Worm (Caenorhabditis elegans) whole organism, L3 larva: ENCODE data around the gene R02D5.3.

Experiments used
- R02D3.7 ChIP-seq: fragments of 150-350 bp; optimal IDR thresholded peaks from 2 replicates; lab custom pipeline; 2014; ENCODE audit warnings: missing biosample characterization, missing genetic modification characterization
- ZK546.5 ChIP-seq: sonication (generic microtip); optimal IDR thresholded peaks from 2 replicates; lab custom pipeline; 2017; ENCODE audit warnings: missing biosample characterization, missing genetic modification characterization
- ama-1 ChIP-seq: fragments of 150-350 bp; optimal IDR thresholded peaks from 2 replicates; lab custom pipeline; 2018
- ceh-82 ChIP-seq: fragments of 150-350 bp; optimal IDR thresholded peaks from 2 replicates; lab custom pipeline; 2014; ENCODE audit warnings: missing biosample characterization, missing genetic modification characterization
- daf-12 ChIP-seq: fragments of 150-350 bp; optimal IDR thresholded peaks from 2 replicates; lab custom pipeline; 2014; ENCODE audit warnings: missing biosample characterization, missing genetic modification reagents, missing genetic modification characterization
- elt-1 ChIP-seq: fragments of 150-350 bp; optimal IDR thresholded peaks from 2 replicates; lab custom pipeline; 2014; ENCODE audit warnings: missing biosample characterization, missing genetic modification characterization
- elt-2 ChIP-seq: sonication (generic microtip); optimal IDR thresholded peaks from 2 replicates; lab custom pipeline; 2016; ENCODE audit warnings: missing genetic modification reagents, mild to moderate bottlenecking, missing genetic modification characterization, missing compliant biosample characterization
- elt-3 ChIP-seq, 3 experiments: fragments of 150-350 bp in 1 of 3; sonication (generic microtip) in 2 of 3; optimal IDR thresholded peaks; 2 replicates in 2 of 3; 4 replicates in 1 of 3; lab custom pipeline; 2014 to 2017; ENCODE audit warnings: missing biosample characterization in 3 of 3, missing genetic modification characterization in 3 of 3
- eor-1 ChIP-seq, 2 experiments: fragments of 150-350 bp; optimal IDR thresholded peaks; 2 replicates each; lab custom pipeline; 2014 to 2018; ENCODE audit warnings: missing biosample characterization in 2 of 2, missing genetic modification characterization in 2 of 2
- fkh-10 ChIP-seq: sonication (generic microtip); optimal IDR thresholded peaks from 2 replicates; lab custom pipeline; 2017; ENCODE audit warnings: missing biosample characterization, missing genetic modification reagents, missing genetic modification characterization
- fkh-2 ChIP-seq: fragments of 150-350 bp; optimal IDR thresholded peaks from 2 replicates; lab custom pipeline; 2014; ENCODE audit warnings: missing biosample characterization, missing genetic modification reagents, missing genetic modification characterization
- hmg-11 ChIP-seq: sonication (generic microtip); optimal IDR thresholded peaks from 2 replicates; lab custom pipeline; 2016; ENCODE audit warnings: missing genetic modification characterization, missing compliant biosample characterization
- jun-1 ChIP-seq: fragments of 150-350 bp; optimal IDR thresholded peaks from 2 replicates; lab custom pipeline; 2014; ENCODE audit warnings: missing biosample characterization, missing genetic modification reagents, missing genetic modification characterization
- lin-15B ChIP-seq: fragments of 150-350 bp; optimal IDR thresholded peaks from 2 replicates; lab custom pipeline; 2014; ENCODE audit warnings: missing biosample characterization, missing genetic modification characterization
- lin-39 ChIP-seq: fragments of 150-350 bp; optimal IDR thresholded peaks from 2 replicates; lab custom pipeline; 2018; ENCODE audit warnings: missing biosample characterization, missing genetic modification reagents, missing genetic modification characterization
- mml-1 ChIP-seq: fragments of 150-350 bp; sonication (generic microtip); optimal IDR thresholded peaks from 3 replicates; lab custom pipeline; 2014; ENCODE audit warnings: missing biosample characterization, missing genetic modification characterization
- nfya-1 ChIP-seq: sonication (generic microtip); optimal IDR thresholded peaks from 2 replicates; lab custom pipeline; 2017; ENCODE audit warnings: missing genetic modification characterization, mild to moderate bottlenecking, missing compliant biosample characterization, antibody characterized with exemption, moderate library complexity; ENCODE audit not compliant: insufficient read depth
- nhr-11 ChIP-seq: fragments of 150-350 bp; optimal IDR thresholded peaks from 2 replicates; lab custom pipeline; 2014; ENCODE audit warnings: missing biosample characterization, missing genetic modification characterization
- nhr-12 ChIP-seq: fragments of 150-350 bp; optimal IDR thresholded peaks from 2 replicates; lab custom pipeline; 2014; ENCODE audit warnings: missing biosample characterization, missing genetic modification characterization
- nhr-23 ChIP-seq: fragments of 150-350 bp; optimal IDR thresholded peaks from 2 replicates; lab custom pipeline; 2014; ENCODE audit warnings: missing biosample characterization, missing genetic modification reagents, missing genetic modification characterization
- nhr-25 ChIP-seq: sonication (generic microtip); optimal IDR thresholded peaks from 2 replicates; lab custom pipeline; 2017; ENCODE audit warnings: missing biosample characterization, missing genetic modification characterization
- nhr-43 ChIP-seq: sonication (generic microtip); optimal IDR thresholded peaks from 2 replicates; lab custom pipeline; 2016; ENCODE audit warnings: mild to moderate bottlenecking, missing genetic modification characterization, missing compliant biosample characterization; ENCODE audit not compliant: poor library complexity, severe bottlenecking
- nhr-67 ChIP-seq: fragments of 150-350 bp; optimal IDR thresholded peaks from 2 replicates; lab custom pipeline; 2014; ENCODE audit warnings: missing biosample characterization, missing genetic modification characterization
- nhr-76 ChIP-seq: fragments of 150-350 bp; sonication (generic microtip); optimal IDR thresholded peaks from 5 replicates; lab custom pipeline; 2014; ENCODE audit warnings: missing biosample characterization, missing genetic modification characterization
- nhr-77 ChIP-seq: fragments of 150-350 bp; optimal IDR thresholded peaks from 2 replicates; lab custom pipeline; 2014; ENCODE audit warnings: missing biosample characterization, missing genetic modification characterization
- pha-4 ChIP-seq: fragments of 150-350 bp; optimal IDR thresholded peaks from 2 replicates; lab custom pipeline; 2014; ENCODE audit warnings: missing biosample characterization, missing genetic modification reagents, missing genetic modification characterization
- pqm-1 ChIP-seq: fragments of 150-350 bp; optimal IDR thresholded peaks from 2 replicates; lab custom pipeline; 2017; ENCODE audit warnings: missing biosample characterization, missing genetic modification characterization, inconsistent platforms
- skn-1 ChIP-seq: fragments of 150-350 bp; optimal IDR thresholded peaks from 2 replicates; lab custom pipeline; 2014; ENCODE audit warnings: missing biosample characterization, missing genetic modification characterization
- snpc-4 ChIP-seq: fragments of 150-350 bp; optimal IDR thresholded peaks from 2 replicates; lab custom pipeline; 2014; ENCODE audit warnings: missing biosample characterization, missing genetic modification characterization
- tbx-2 ChIP-seq: sonication (generic microtip); optimal IDR thresholded peaks from 2 replicates; lab custom pipeline; 2016; ENCODE audit warnings: mild to moderate bottlenecking, missing genetic modification characterization, missing compliant biosample characterization
- unc-39 ChIP-seq: sonication (generic microtip); optimal IDR thresholded peaks from 4 replicates; lab custom pipeline; 2017; ENCODE audit warnings: missing biosample characterization, missing genetic modification characterization
- unc-62 ChIP-seq: fragments of 150-350 bp; sonication (generic microtip); optimal IDR thresholded peaks from 4 replicates; lab custom pipeline; 2014; ENCODE audit warnings: missing biosample characterization, missing genetic modification reagents, missing genetic modification characterization
- zag-1 ChIP-seq: fragments of 150-350 bp; optimal IDR thresholded peaks from 2 replicates; lab custom pipeline; 2014; ENCODE audit warnings: missing biosample characterization, missing genetic modification characterization
- ztf-11 ChIP-seq: fragments of 150-350 bp; optimal IDR thresholded peaks from 2 replicates; lab custom pipeline; 2014; ENCODE audit warnings: missing biosample characterization, missing genetic modification characterization

Gene R02D5.3

ce11 chrV:14456626-14457025, 26.3 kb upstream of the R02D5.3 start, which contains the start of gene bmk-1:
bmk-1 (minus strand) TSS chrV:14456984.
- TF ChIP-seq skn-1 (tag; lab: Kevin White, UChicago) (no peak), nfya-1 (tag; lab: Kevin White, UChicago) (no peak), tbx-2 (no peak), nhr-12 (tag; lab: Kevin White, UChicago) (no peak), zag-1 (tag; lab: Kevin White, UChicago) (no peak), elt-3 (tag; optimal IDR thresholded peaks at IDR 0.05; lab: Kevin White, UChicago) (no peak), unc-39 (tag; lab: Kevin White, UChicago) (no peak), nhr-76 (tag; lab: Kevin White, UChicago) (no peak), ceh-82 (tag; lab: Kevin White, UChicago) (no peak), lin-39 (tag; lab: Kevin White, UChicago) (no peak), hmg-11 (tag; lab: Kevin White, UChicago) (no peak), elt-2 (tag; lab: Kevin White, UChicago) (no peak), nhr-77 (no peak), pha-4 (no peak), ZK546.5 (tag; lab: Kevin White, UChicago) (no peak), lin-15B (no peak), snpc-4 (no peak)

- TF ChIP-seq nhr-76 (tag; lab: Kevin White, UChicago) (no peak), nhr-12 (tag; lab: Kevin White, UChicago) (no peak), R02D3.7 (tag; lab: Kevin White, UChicago) (no peak), ztf-11 (tag; lab: Kevin White, UChicago) (no peak), elt-2 (tag; lab: Kevin White, UChicago) (no peak), nhr-67 (tag; lab: Kevin White, UChicago) (no peak), tbx-2 (no peak), eor-1 (tag; optimal IDR thresholded peaks at IDR 0.05; lab: Kevin White, UChicago) (no peak), fkh-2 (no peak), nhr-25 (no peak), nhr-23 (tag; lab: Kevin White, UChicago) (no peak), nhr-43 (tag; lab: Kevin White, UChicago) (no peak), fkh-10 (GFP tag; lab: Kevin White, UChicago) (no peak), mml-1 (tag; lab: Kevin White, UChicago) (no peak), pha-4 (no peak), nhr-11 (no peak)
Observed at ce11 chrV:14457070-14457469, 25.9 kb upstream of the R02D5.3 start, which contains the start of gene coh-3. coh-3 (plus strand) TSS chrV:14457422.

- no peak for TF ChIP-seq daf-12 (tag; lab: Kevin White, UChicago)
- no peak for TF ChIP-seq unc-62 (GFP tag; lab: Kevin White, UChicago)
- TF ChIP-seq pha-4, result no peak
- no peak for TF ChIP-seq elt-1 (tag; lab: Kevin White, UChicago)
- TF ChIP-seq ztf-11 (tag; lab: Kevin White, UChicago), result no peak
- no peak for TF ChIP-seq nhr-11
- no peak for TF ChIP-seq nhr-67 (tag; lab: Kevin White, UChicago)
- TF ChIP-seq mml-1 (tag; lab: Kevin White, UChicago), result no peak
Observed at ce11 chrV:14460122-14460521, 22.8 kb upstream of the R02D5.3 start.

- TF ChIP-seq nhr-25 (no peak), jun-1 (tag; lab: Kevin White, UChicago) (no peak), nhr-43 (tag; lab: Kevin White, UChicago) (no peak)
Observed at ce11 chrV:14460615-14461102, 22.3 kb upstream of the R02D5.3 start, which contains the start of gene F08H9.2. F08H9.2 (plus strand) TSS chrV:14460665.

- TF ChIP-seq pha-4, result peak; percentile 64
- TF ChIP-seq elt-1 (tag; lab: Kevin White, UChicago), result no peak
- TF ChIP-seq, all 47 proteins: peak for 1
Observed at ce11 chrV:14462653-14463052, 20.3 kb upstream of the R02D5.3 start.

ce11 chrV:14463087-14463486, 19.9 kb upstream of the R02D5.3 start, which contains the start of gene F08H9.3:
F08H9.3 (minus strand) TSS chrV:14463338.
- TF ChIP-seq ama-1 (lab: Kevin White, UChicago) (peak; percentile 3), snpc-4 (peak; percentile 87), pqm-1 (tag; lab: Kevin White, UChicago) (peak; percentile 69), elt-2 (tag; lab: Kevin White, UChicago) (peak; percentile 69)
- TF ChIP-seq, all 47 proteins: peak for 4; not testable (repeated sequence) for 43
